Worm (Caenorhabditis elegans) whole organism, late embryonic: ENCODE data around the gene bath-39.

ENCODE experiments used
- Y22D7AL.16 ChIP-seq: sonication (generic microtip); optimal IDR thresholded peaks from 2 replicates; lab custom pipeline; 2016; ENCODE audit warnings: missing genetic modification characterization, missing compliant biosample characterization
- ceh-14 ChIP-seq: sonication (generic microtip); optimal IDR thresholded peaks from 2 replicates; lab custom pipeline; 2016; ENCODE audit warnings: missing genotype, missing genetic modification characterization, missing compliant biosample characterization
- ceh-18 ChIP-seq: sonication (generic microtip); optimal IDR thresholded peaks from 2 replicates; lab custom pipeline; 2016; ENCODE audit warnings: missing genetic modification characterization, missing compliant biosample characterization
- ceh-22 ChIP-seq: sonication (generic microtip); optimal IDR thresholded peaks from 2 replicates; lab custom pipeline; 2017; ENCODE audit warnings: missing biosample characterization, missing genetic modification characterization
- ceh-31 ChIP-seq: sonication (generic microtip); optimal IDR thresholded peaks from 2 replicates; lab custom pipeline; 2016; ENCODE audit warnings: missing genetic modification characterization, missing compliant biosample characterization
- ceh-45 ChIP-seq: fragments of 200-800 bp; sonication (Bioruptor generic); IDR thresholded peaks from 2 replicates; pipeline ENCODE4 v1.3.6; 2022; ENCODE audit warnings: missing genetic modification reagents, missing genetic modification characterization, missing compliant biosample characterization
- ceh-48 ChIP-seq: sonication (generic microtip); optimal IDR thresholded peaks from 2 replicates; lab custom pipeline; 2016; ENCODE audit warnings: missing genetic modification characterization, inconsistent platforms, missing compliant biosample characterization
- ceh-6 ChIP-seq: fragments of 200-800 bp; sonication (Bioruptor generic); optimal IDR thresholded peaks from 2 replicates; lab custom pipeline; 2018; ENCODE audit warnings: mild to moderate bottlenecking, missing genetic modification characterization, missing compliant biosample characterization
- dve-1 ChIP-seq: sonication (generic microtip); optimal IDR thresholded peaks from 2 replicates; lab custom pipeline; 2017; ENCODE audit warnings: antibody characterized with exemption, mild to moderate bottlenecking, missing genetic modification characterization, missing compliant biosample characterization
- elt-4 ChIP-seq: sonication (generic microtip); optimal IDR thresholded peaks from 2 replicates; lab custom pipeline; 2016; ENCODE audit warnings: missing genetic modification characterization, missing compliant biosample characterization
- eyg-1 ChIP-seq: sonication (generic microtip); optimal IDR thresholded peaks from 2 replicates; lab custom pipeline; 2016; ENCODE audit warnings: missing genotype, missing genetic modification characterization, missing compliant biosample characterization
- fkh-10 ChIP-seq: fragments of 150-350 bp; optimal IDR thresholded peaks from 2 replicates; lab custom pipeline; 2014; ENCODE audit warnings: missing biosample characterization, missing genetic modification reagents, missing genetic modification characterization
- hlh-30 ChIP-seq: sonication (generic microtip); optimal IDR thresholded peaks from 2 replicates; lab custom pipeline; 2017; ENCODE audit warnings: antibody characterized with exemption, missing genetic modification characterization, missing compliant biosample characterization; ENCODE audit not compliant: insufficient read depth
- hlh-6 ChIP-seq: sonication (generic microtip); optimal IDR thresholded peaks from 2 replicates; lab custom pipeline; 2016; ENCODE audit warnings: missing genotype, missing genetic modification characterization, missing compliant biosample characterization
- mec-3 ChIP-seq: sonication (generic microtip); optimal IDR thresholded peaks from 2 replicates; lab custom pipeline; 2016; ENCODE audit warnings: borderline replicate concordance, missing genetic modification characterization, missing compliant biosample characterization
- nfya-1 ChIP-seq: sonication (generic microtip); optimal IDR thresholded peaks from 2 replicates; lab custom pipeline; 2017; ENCODE audit warnings: missing genetic modification characterization, mild to moderate bottlenecking, missing compliant biosample characterization, antibody characterized with exemption, moderate library complexity
- nhr-11 ChIP-seq: fragments of 150-350 bp; optimal IDR thresholded peaks from 2 replicates; lab custom pipeline; 2014; ENCODE audit warnings: missing biosample characterization, missing genetic modification characterization
- nhr-232 ChIP-seq: sonication (generic microtip); optimal IDR thresholded peaks from 2 replicates; lab custom pipeline; 2016; ENCODE audit warnings: missing genetic modification characterization, missing compliant biosample characterization
- pag-3 ChIP-seq: sonication (generic microtip); optimal IDR thresholded peaks from 2 replicates; lab custom pipeline; 2016; ENCODE audit warnings: missing compliant biosample characterization, missing genetic modification characterization, borderline replicate concordance
- pha-4 ChIP-seq: fragments of 150-350 bp; optimal IDR thresholded peaks from 2 replicates; lab custom pipeline; 2018; ENCODE audit warnings: missing biosample characterization, missing genetic modification reagents, missing genetic modification characterization
- ref-2 ChIP-seq: sonication (generic microtip); optimal IDR thresholded peaks from 2 replicates; lab custom pipeline; 2016; ENCODE audit warnings: missing genetic modification characterization, missing compliant biosample characterization
- sdc-2 ChIP-seq: sonication (generic microtip); optimal IDR thresholded peaks from 2 replicates; lab custom pipeline; 2016; ENCODE audit warnings: missing genotype, missing genetic modification characterization, missing compliant biosample characterization
- sox-2 ChIP-seq: fragments of 200-800 bp; sonication (Bioruptor generic); IDR thresholded peaks from 2 replicates; pipeline ENCODE4 v1.3.6; 2022; ENCODE audit warnings: missing genetic modification reagents, missing genetic modification characterization, missing compliant biosample characterization
- syd-9 ChIP-seq: sonication (generic microtip); optimal IDR thresholded peaks from 2 replicates; lab custom pipeline; 2016; ENCODE audit warnings: mild to moderate bottlenecking, missing genetic modification characterization, moderate library complexity, missing compliant biosample characterization
- ttx-3 ChIP-seq: sonication (generic microtip); optimal IDR thresholded peaks from 2 replicates; lab custom pipeline; 2016; ENCODE audit warnings: missing genetic modification reagents, missing genetic modification characterization, missing compliant biosample characterization
- unc-42 ChIP-seq: sonication (generic microtip); optimal IDR thresholded peaks from 2 replicates; lab custom pipeline; 2016; ENCODE audit warnings: missing genotype, missing genetic modification characterization, missing compliant biosample characterization
- unc-55 ChIP-seq: sonication (generic microtip); optimal IDR thresholded peaks from 2 replicates; lab custom pipeline; 2017; ENCODE audit warnings: missing biosample characterization, missing genetic modification reagents, missing genetic modification characterization
- ztf-16 ChIP-seq: sonication (generic microtip); optimal IDR thresholded peaks from 2 replicates; lab custom pipeline; 2017; ENCODE audit warnings: missing genetic modification characterization, missing compliant biosample characterization

Gene bath-39

ce11 chrV:13489830-13490229 is 30.6 kb downstream of the bath-39 start, which contains the start of gene T10G3.3:
Gene T10G3.3, minus strand, starts transcription at chrV:13490199.
- TF ChIP-seq ceh-22 (tag; lab: Kevin White, UChicago) (no peak), unc-42 (tag; lab: Kevin White, UChicago) (no peak), mec-3 (no peak), unc-55 (GFP tag; lab: Kevin White, UChicago) (no peak), pag-3 (no peak), hlh-30 (tag; lab: Kevin White, UChicago) (no peak), eyg-1 (no peak), ceh-48 (no peak), hlh-6 (tag; lab: Kevin White, UChicago) (no peak), ceh-14 (tag; lab: Kevin White, UChicago) (no peak), ztf-16 (tag; lab: Kevin White, UChicago) (no peak), syd-9 (no peak)
- TF ChIP-seq, all 69 proteins: peak for 0

DNA sequence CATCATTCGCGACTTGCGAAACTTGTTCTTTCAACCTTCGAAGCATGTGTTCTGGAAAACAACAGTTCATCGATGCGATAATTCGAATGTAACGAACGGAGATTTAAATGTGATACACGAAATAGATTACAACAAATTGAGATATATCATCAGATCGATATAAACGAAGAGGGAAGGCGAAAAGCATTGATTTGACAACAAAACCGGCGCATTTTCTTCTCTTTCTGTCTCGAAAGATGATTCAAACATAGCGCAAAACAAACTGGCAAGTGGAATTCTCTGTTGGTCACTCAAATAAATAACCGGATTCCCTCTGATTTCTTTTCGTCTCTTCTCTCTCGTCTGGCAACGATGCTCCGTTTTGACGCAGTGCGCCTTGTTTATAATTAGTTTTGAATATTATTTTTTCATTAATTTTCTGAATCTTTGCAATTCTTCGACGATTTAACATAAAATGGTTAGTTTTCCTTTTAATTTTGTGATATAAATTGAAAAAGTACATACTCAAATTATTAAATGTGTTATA is 38.1 kb downstream of the bath-39 start, which contains the start of the genes eea-1 and gut-2:
eea-1 (minus strand) TSS at position 51 of the 526 bp plus-strand sequence.
gut-2 (plus strand) TSS at position 369 of the 526 bp plus-strand sequence.
- TF ChIP-seq ceh-14 (tag; lab: Kevin White, UChicago) (peak; percentile 15), nfya-1 (tag; lab: Kevin White, UChicago) (peak; percentile 49), eyg-1 (no peak), ceh-6 (GFP tag; lab: Kevin White, UChicago) (no peak), unc-55 (GFP tag; lab: Kevin White, UChicago) (peak; percentile 25), ceh-31 (tag; lab: Kevin White, UChicago) (peak; percentile 17)

- no peak for TF ChIP-seq Y22D7AL.16
- no peak for TF ChIP-seq pag-3
- no peak for TF ChIP-seq pha-4 (tag; lab: Kevin White, UChicago)
- TF ChIP-seq ref-2 (tag; lab: Kevin White, UChicago), result no peak
- TF ChIP-seq dve-1 (tag; lab: Kevin White, UChicago), result no peak
- TF ChIP-seq ceh-14 (tag; lab: Kevin White, UChicago), result no peak
- TF ChIP-seq ceh-18 (tag; lab: Kevin White, UChicago), result no peak
These were observed 40.0 kb downstream of the bath-39 start for ce11 chrV:13499227-13499626.

ce11 chrV:13506321-13506720 is 47.1 kb downstream of the bath-39 start, which contains the start of gene R11G10.4:
Gene R11G10.4, plus strand, starts transcription at chrV:13506621.
- TF ChIP-seq ceh-14 (tag; lab: Kevin White, UChicago), result no peak
- no peak for TF ChIP-seq sox-2 (GFP tag; lab: Robert Waterston, UW)
- no peak for TF ChIP-seq fkh-10 (GFP tag; lab: Kevin White, UChicago)
- no peak for TF ChIP-seq eyg-1
- no peak for TF ChIP-seq hlh-30 (tag; lab: Kevin White, UChicago)
- TF ChIP-seq ceh-45 (GFP tag; lab: Robert Waterston, UW), result no peak
- TF ChIP-seq elt-4, result no peak
- TF ChIP-seq ttx-3 (tag; lab: Kevin White, UChicago), result no peak
- no peak for TF ChIP-seq nhr-11 (tag; lab: Kevin White, UChicago)
- no peak for TF ChIP-seq nhr-232
- no peak for TF ChIP-seq ceh-48
- no peak for TF ChIP-seq sdc-2 (tag; lab: Kevin White, UChicago)
